Fruit fly (Drosophila melanogaster): ENCODE measurements around the gene prc.

Gene prc

dm6 chr3L:11966104-11966503 is at the start of gene prc:
Gene prc (minus strand): TSS chr3L:11966131.
- no peak for TF ChIP-seq CG17801 (GFP tag; optimal IDR thresholded peaks at IDR 0.05; ENCODE audit: partially characterized antibody)

- TF ChIP-seq CG17801 (GFP tag; optimal IDR thresholded peaks at IDR 0.05; ENCODE audit: partially characterized antibody), result no peak
These were observed 48.3 kb upstream of the prc start for dm6 chr3L:12014272-12014671.

dm6 chr3L:12013698-12014097 is 47.8 kb upstream of the prc start:
- no peak for TF ChIP-seq CG17801 (GFP tag; optimal IDR thresholded peaks at IDR 0.05; ENCODE audit: partially characterized antibody)

- no peak for TF ChIP-seq CG17801 (GFP tag; optimal IDR thresholded peaks at IDR 0.05; ENCODE audit: partially characterized antibody)
These were observed 42.0 kb upstream of the prc start for dm6 chr3L:12007945-12008344.

dm6 chr3L:12004136-12004535 is 38.2 kb upstream of the prc start:
- no peak for TF ChIP-seq CG17801 (GFP tag; optimal IDR thresholded peaks at IDR 0.05; ENCODE audit: partially characterized antibody)

- TF ChIP-seq CG17801 (GFP tag; optimal IDR thresholded peaks at IDR 0.05; ENCODE audit: partially characterized antibody), result no peak
These were observed 37.5 kb upstream of the prc start for dm6 chr3L:12003457-12003856.

- TF ChIP-seq CG17801 (GFP tag; optimal IDR thresholded peaks at IDR 0.05; ENCODE audit: partially characterized antibody), result peak; percentile 44
These were observed 36.7 kb upstream of the prc start, which contains the start of the genes Pop2 and CG6928 for dm6 chr3L:12002321-12003248. Gene Pop2 (minus strand): TSS chr3L:12002915. Gene CG6928 (plus strand): TSS chr3L:12003155.

- TF ChIP-seq CG17801 (GFP tag; optimal IDR thresholded peaks at IDR 0.05; ENCODE audit: partially characterized antibody), result no peak
These were observed 32.0 kb upstream of the prc start, which contains the start of gene Grip163 for dm6 chr3L:11997959-11998358. Gene Grip163 (minus strand): TSS chr3L:11998138.

- peak; percentile 68 for TF ChIP-seq CG17801 (GFP tag; optimal IDR thresholded peaks at IDR 0.05; ENCODE audit: partially characterized antibody)
These were observed 27.0 kb upstream of the prc start, which contains the start of gene viaf for dm6 chr3L:11992960-11993359. Gene viaf (minus strand): TSS chr3L:11993179.

- no peak for TF ChIP-seq CG17801 (GFP tag; optimal IDR thresholded peaks at IDR 0.05; ENCODE audit: partially characterized antibody)
These were observed 24.5 kb upstream of the prc start, which contains the start of gene CG6931 for dm6 chr3L:11990436-11990835. Gene CG6931 (plus strand): TSS chr3L:11990736.

dm6 chr3L:11984606-11985005 is 18.7 kb upstream of the prc start, which contains the start of gene CG6938:
Gene CG6938 (plus strand): TSS chr3L:11984906.
- no peak for TF ChIP-seq CG17801 (GFP tag; optimal IDR thresholded peaks at IDR 0.05; ENCODE audit: partially characterized antibody)

- no peak for TF ChIP-seq CG17801 (GFP tag; optimal IDR thresholded peaks at IDR 0.05; ENCODE audit: partially characterized antibody)
These were observed 9.9 kb upstream of the prc start, which contains the start of gene CG43896 for dm6 chr3L:11975811-11976210. Gene CG43896 (plus strand): TSS chr3L:11976111.

- no peak for TF ChIP-seq CG17801 (GFP tag; optimal IDR thresholded peaks at IDR 0.05; ENCODE audit: partially characterized antibody)
These were observed 8.7 kb upstream of the prc start, which contains the start of gene CG14125 for dm6 chr3L:11974605-11975004. Gene CG14125 (plus strand): TSS chr3L:11974905.

dm6 chr3L:11973690-11974089 is 7.8 kb upstream of the prc start, which contains the start of gene CG42397:
Gene CG42397 (minus strand): TSS chr3L:11973790.
- no peak for TF ChIP-seq CG17801 (GFP tag; optimal IDR thresholded peaks at IDR 0.05; ENCODE audit: partially characterized antibody)

dm6 chr3L:11972879-11973278 is 6.9 kb upstream of the prc start, which contains the start of gene Muc68E:
Gene Muc68E (minus strand): TSS chr3L:11972979.
- no peak for TF ChIP-seq CG17801 (GFP tag; optimal IDR thresholded peaks at IDR 0.05; ENCODE audit: partially characterized antibody)
